Fruit fly (Drosophila melanogaster) whole organism, prepupa: ENCODE measurements around the gene FRG1.

Experiments
- Blimp-1 ChIP-seq: fragments of 200-800 bp; sonication (Bioruptor generic); optimal IDR thresholded peaks from 3 replicates; lab custom pipeline; 2017; ENCODE audit warnings: missing biosample characterization, missing genetic modification characterization, mild to moderate bottlenecking, moderate library complexity, missing genetic modification reagents
- CG10631 ChIP-seq: fragments of 200-800 bp; sonication (Bioruptor generic); optimal IDR thresholded peaks from 2 replicates; lab custom pipeline; 2016; ENCODE audit warnings: missing biosample characterization, missing genetic modification characterization
- CG10669 ChIP-seq: fragments of 200-800 bp; sonication (Bioruptor generic); optimal IDR thresholded peaks from 3 replicates; lab custom pipeline; 2018; ENCODE audit warnings: missing biosample characterization, mild to moderate bottlenecking, missing genetic modification characterization, moderate library complexity
- CG11294 ChIP-seq: fragments of 200-800 bp; sonication (Bioruptor generic); IDR thresholded peaks from 2 replicates; pipeline ENCODE4 v1.3.6; 2022; ENCODE audit warnings: missing biosample characterization, missing genetic modification characterization
- CG15336 ChIP-seq: fragments of 200-800 bp; sonication (Bioruptor generic); IDR thresholded peaks from 2 replicates; pipeline ENCODE4 v1.3.6; 2022; ENCODE audit warnings: missing biosample characterization, missing genetic modification characterization
- CG1621 ChIP-seq: fragments of 200-800 bp; sonication (Bioruptor generic); optimal IDR thresholded peaks from 3 replicates; lab custom pipeline; 2018; ENCODE audit warnings: missing biosample characterization, mild to moderate bottlenecking, missing genetic modification characterization
- CG16779 ChIP-seq: fragments of 200-800 bp; sonication (Bioruptor generic); optimal IDR thresholded peaks from 3 replicates; lab custom pipeline; 2017; ENCODE audit warnings: missing biosample characterization, mild to moderate bottlenecking, missing genetic modification characterization
- CG3032 ChIP-seq: fragments of 200-800 bp; optimal IDR thresholded peaks from 2 replicates; lab custom pipeline; 2019; ENCODE audit warnings: missing biosample characterization, mild to moderate bottlenecking, missing genetic modification characterization, moderate library complexity
- CG32006 ChIP-seq: fragments of 200-800 bp; sonication (Bioruptor generic); optimal IDR thresholded peaks from 3 replicates; lab custom pipeline; 2017; ENCODE audit warnings: missing biosample characterization, mild to moderate bottlenecking, missing genetic modification characterization
- CG3919 ChIP-seq: fragments of 200-800 bp; sonication (Bioruptor generic); optimal IDR thresholded peaks from 3 replicates; lab custom pipeline; 2016; ENCODE audit warnings: missing biosample characterization, missing genetic modification characterization
- CG4318 ChIP-seq: fragments of 200-800 bp; sonication (Bioruptor generic); optimal IDR thresholded peaks from 3 replicates; lab custom pipeline; 2017; ENCODE audit warnings: missing biosample characterization, mild to moderate bottlenecking, missing genetic modification characterization
- CG6163 ChIP-seq: fragments of 200-800 bp; sonication (Bioruptor generic); IDR thresholded peaks from 3 replicates; pipeline ENCODE4 v1.3.6; 2022; ENCODE audit warnings: missing biosample characterization, missing genetic modification characterization
- CG6276 ChIP-seq: fragments of 200-800 bp; sonication (Bioruptor generic); optimal IDR thresholded peaks from 2 replicates; lab custom pipeline; 2017; ENCODE audit warnings: missing biosample characterization, mild to moderate bottlenecking, missing genetic modification characterization
- CG6792 ChIP-seq: fragments of 200-800 bp; sonication (Bioruptor generic); optimal IDR thresholded peaks from 3 replicates; lab custom pipeline; 2016; ENCODE audit warnings: missing biosample characterization, missing genetic modification characterization
- CG6808 ChIP-seq: fragments of 200-800 bp; sonication (Bioruptor generic); optimal IDR thresholded peaks from 3 replicates; lab custom pipeline; 2017; ENCODE audit warnings: missing biosample characterization, missing genetic modification characterization, mild to moderate bottlenecking, moderate library complexity, missing genetic modification reagents
- CG7368 ChIP-seq: fragments of 200-800 bp; sonication (Bioruptor generic); optimal IDR thresholded peaks from 3 replicates; lab custom pipeline; 2016; ENCODE audit warnings: missing biosample characterization, missing genetic modification characterization
- CG8119 ChIP-seq: fragments of 200-800 bp; sonication (Bioruptor generic); IDR thresholded peaks from 3 replicates; pipeline ENCODE4 v1.3.6; 2022; ENCODE audit warnings: missing biosample characterization, missing genetic modification characterization
- CG8319 ChIP-seq: fragments of 200-800 bp; sonication (Bioruptor generic); optimal IDR thresholded peaks from 3 replicates; lab custom pipeline; 2016; ENCODE audit warnings: missing biosample characterization, missing genetic modification characterization
- CG9139 ChIP-seq: fragments of 200-800 bp; sonication (Bioruptor generic); optimal IDR thresholded peaks from 3 replicates; lab custom pipeline; 2017; ENCODE audit warnings: missing biosample characterization, mild to moderate bottlenecking, missing genetic modification characterization
- Eip75B ChIP-seq: fragments of 200-800 bp; sonication (Bioruptor generic); optimal IDR thresholded peaks from 3 replicates; lab custom pipeline; 2016; ENCODE audit warnings: missing biosample characterization, missing genetic modification characterization
- Eip78C ChIP-seq: fragments of 200-800 bp; sonication (Bioruptor generic); peaks from one replicate; lab custom pipeline; 2016; ENCODE audit warnings: missing biosample characterization, missing genetic modification characterization
- Ets21C ChIP-seq: fragments of 200-800 bp; sonication (Bioruptor generic); optimal IDR thresholded peaks from 3 replicates; lab custom pipeline; 2016; ENCODE audit warnings: missing biosample characterization, missing genetic modification characterization
- Gug ChIP-seq: fragments of 200-800 bp; sonication (Bioruptor generic); IDR thresholded peaks from 2 replicates; pipeline ENCODE4 v1.3.6; 2022; ENCODE audit warnings: missing biosample characterization, missing genetic modification characterization
- Hr38 ChIP-seq: sonication (Bioruptor generic); optimal IDR thresholded peaks from 2 replicates; lab custom pipeline; 2016; ENCODE audit warnings: missing biosample characterization, missing genetic modification characterization
- Hr4 ChIP-seq: fragments of 200-800 bp; sonication (Bioruptor generic); optimal IDR thresholded peaks from 3 replicates; lab custom pipeline; 2016; ENCODE audit warnings: missing biosample characterization, missing genetic modification characterization
- Lpt ChIP-seq: fragments of 200-800 bp; sonication (Bioruptor generic); optimal IDR thresholded peaks from 3 replicates; lab custom pipeline; 2016; ENCODE audit warnings: missing biosample characterization, missing genetic modification characterization
- Met ChIP-seq: fragments of 200-800 bp; sonication (Bioruptor generic); optimal IDR thresholded peaks from 3 replicates; lab custom pipeline; 2016; ENCODE audit warnings: missing biosample characterization, missing genetic modification characterization
- OdsH ChIP-seq: fragments of 200-800 bp; sonication (Bioruptor generic); optimal IDR thresholded peaks from 3 replicates; lab custom pipeline; 2016; ENCODE audit warnings: missing biosample characterization, missing genetic modification characterization
- Sox14 ChIP-seq: fragments of 200-800 bp; sonication (Bioruptor generic); optimal IDR thresholded peaks from 3 replicates; lab custom pipeline; 2016; ENCODE audit warnings: missing biosample characterization, missing genetic modification characterization
- Sox15 ChIP-seq: fragments of 200-800 bp; sonication (Bioruptor generic); optimal IDR thresholded peaks from 3 replicates; lab custom pipeline; 2016; ENCODE audit warnings: missing biosample characterization, missing genetic modification characterization
- achi ChIP-seq: fragments of 200-800 bp; sonication (Bioruptor generic); optimal IDR thresholded peaks from 3 replicates; lab custom pipeline; 2016; ENCODE audit warnings: missing biosample characterization, missing genetic modification characterization
- acj6 ChIP-seq: fragments of 200-800 bp; sonication (Bioruptor generic); optimal IDR thresholded peaks from 3 replicates; lab custom pipeline; 2016; ENCODE audit warnings: missing biosample characterization, missing genetic modification characterization
- dac ChIP-seq: fragments of 200-800 bp; sonication (Bioruptor generic); optimal IDR thresholded peaks from 2 replicates; lab custom pipeline; 2017; ENCODE audit warnings: missing biosample characterization, mild to moderate bottlenecking, missing genetic modification characterization
- dsx ChIP-seq: fragments of 200-800 bp; optimal IDR thresholded peaks from 3 replicates; lab custom pipeline; 2019; ENCODE audit warnings: missing biosample characterization, mild to moderate bottlenecking, missing genetic modification characterization, moderate library complexity; ENCODE audit not compliant: poor library complexity, severe bottlenecking
- eg ChIP-seq: fragments of 200-800 bp; sonication (Bioruptor generic); IDR thresholded peaks from 3 replicates; pipeline ENCODE4 v1.3.6; 2022; ENCODE audit warnings: missing biosample characterization, missing genetic modification characterization
- net ChIP-seq: fragments of 200-800 bp; sonication (Bioruptor generic); optimal IDR thresholded peaks from 3 replicates; lab custom pipeline; 2016; ENCODE audit warnings: missing biosample characterization, missing genetic modification characterization
- pdm3 ChIP-seq: fragments of 200-800 bp; sonication (Bioruptor generic); optimal IDR thresholded peaks from 3 replicates; lab custom pipeline; 2016; ENCODE audit warnings: missing biosample characterization, missing genetic modification characterization
- salr ChIP-seq, 2 experiments: fragments of 200-800 bp; sonication (Bioruptor generic); optimal IDR thresholded peaks; 3 replicates each; lab custom pipeline; 2016 to 2018; ENCODE audit warnings: missing biosample characterization in 2 of 2, missing genetic modification characterization in 2 of 2, mild to moderate bottlenecking in 1 of 2
- spab ChIP-seq: fragments of 200-800 bp; sonication (Bioruptor generic); optimal IDR thresholded peaks from 2 replicates; lab custom pipeline; 2017; ENCODE audit warnings: missing biosample characterization, mild to moderate bottlenecking, missing genetic modification characterization, missing genetic modification reagents
- ss ChIP-seq, 2 experiments: fragments of 200-800 bp; sonication (Bioruptor generic); optimal IDR thresholded peaks; 2 replicates in 1 of 2; 3 replicates in 1 of 2; lab custom pipeline; 2017 to 2018; ENCODE audit warnings: mild to moderate bottlenecking in 2 of 2, missing biosample characterization in 2 of 2, missing genetic modification characterization in 2 of 2, moderate library complexity in 1 of 2
- svp ChIP-seq: fragments of 200-800 bp; sonication (Bioruptor generic); peaks from one replicate; lab custom pipeline; 2016; ENCODE audit warnings: missing biosample characterization, missing genetic modification characterization

Gene FRG1

DNA sequence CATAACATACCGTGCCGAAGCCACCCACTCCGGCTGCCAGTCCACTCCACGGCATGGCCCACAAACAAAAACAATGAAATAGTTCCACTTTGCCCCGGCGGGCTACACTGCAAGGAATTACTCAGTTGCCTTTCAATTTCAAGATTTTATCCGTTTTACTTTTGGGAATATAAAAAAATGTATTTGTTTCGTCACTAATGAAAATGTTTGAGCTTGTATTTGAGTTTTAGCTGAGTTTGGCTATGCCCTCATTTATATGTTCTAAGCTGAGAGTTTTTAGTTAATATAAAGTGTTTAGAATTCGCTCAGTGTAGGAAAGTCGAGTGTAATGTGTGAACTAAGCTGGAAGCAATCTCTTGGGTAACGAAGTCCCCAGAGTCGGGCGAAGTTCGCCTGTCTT is 20.2 kb downstream of the FRG1 start:
- TF ChIP-seq Blimp-1 (GFP tag; lab: Kevin White, UChicago): no peak
- peak; percentile 31 for TF ChIP-seq CG10631 (GFP tag; lab: Kevin White, UChicago)
- TF ChIP-seq OdsH: peak; percentile 38
- peak; percentile 11 for TF ChIP-seq dac
- TF ChIP-seq achi (GFP tag; lab: Kevin White, UChicago): peak; percentile 25
- TF ChIP-seq CG16779 (tag; lab: Kevin White, UChicago): no peak
- TF ChIP-seq Eip78C: peak; percentile 72
- TF ChIP-seq CG6808 (GFP tag; lab: Kevin White, UChicago): peak; percentile 21
- TF ChIP-seq spab: peak; percentile 13
- peak; percentile 21 for TF ChIP-seq Sox14
- peak; percentile 42; the same call in 1 of the 2 replicates for TF ChIP-seq CG15336 (GFP tag; lab: Robert Waterston, UW)
- TF ChIP-seq pdm3 (GFP tag; lab: Kevin White, UChicago): peak; percentile 39
- no peak for TF ChIP-seq CG1621 (tag; lab: Kevin White, UChicago)
- TF ChIP-seq Hr4 (GFP tag; lab: Kevin White, UChicago): peak; percentile 64
- TF ChIP-seq Lpt (GFP tag; lab: Kevin White, UChicago): no peak
- TF ChIP-seq ss (GFP tag; optimal IDR thresholded peaks at IDR 0.05; lab: Kevin White, UChicago): no peak
- peak; percentile 20 for TF ChIP-seq CG10669
- TF ChIP-seq salr (GFP tag; optimal IDR thresholded peaks at IDR 0.05; lab: Kevin White, UChicago): no peak
- TF ChIP-seq eg: peak; percentile 43; the same call in 1 of the 3 replicates
- peak; percentile 13 for TF ChIP-seq CG4318 (GFP tag; lab: Kevin White, UChicago)
- TF ChIP-seq Eip75B: peak; percentile 16
- peak; percentile 40 for TF ChIP-seq net (GFP tag; lab: Kevin White, UChicago)
- peak; percentile 48 for TF ChIP-seq CG6276 (GFP tag; lab: Kevin White, UChicago)
- TF ChIP-seq CG32006 (GFP tag; lab: Kevin White, UChicago): peak; percentile 69
- no peak for TF ChIP-seq CG3032
- peak; percentile 14 for TF ChIP-seq acj6 (GFP tag; lab: Kevin White, UChicago)
- TF ChIP-seq, all 60 proteins: peak for 19

DNA sequence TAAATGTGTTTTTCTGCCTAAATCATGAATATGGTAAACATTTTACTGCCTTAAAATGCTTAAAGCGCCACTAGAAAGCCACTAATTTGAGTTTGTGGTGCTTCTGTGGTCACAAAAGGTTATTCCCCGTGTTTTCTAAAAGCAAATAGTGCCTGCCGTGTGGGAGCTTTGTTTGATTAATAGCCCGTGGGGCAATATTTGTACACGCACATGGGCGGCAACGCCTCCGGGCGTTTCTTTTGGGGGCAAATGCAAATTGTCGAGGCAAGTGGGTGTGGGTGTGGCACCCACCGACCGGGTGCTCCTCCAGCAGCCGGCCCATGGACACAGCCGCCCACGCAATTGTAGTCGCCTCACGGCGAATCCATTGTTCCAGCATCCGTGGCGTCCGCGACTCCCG is 20.9 kb downstream of the FRG1 start:
- TF ChIP-seq Gug (GFP tag; lab: Robert Waterston, UW) (no peak), CG10631 (GFP tag; lab: Kevin White, UChicago) (no peak), spab (no peak), Sox15 (GFP tag; lab: Kevin White, UChicago) (no peak), Ets21C (GFP tag; lab: Kevin White, UChicago) (no peak), dsx (GFP tag; lab: Kevin White, UChicago) (no peak), CG6792 (no peak), CG9139 (GFP tag; lab: Kevin White, UChicago) (no peak), svp (GFP tag; lab: Kevin White, UChicago) (no peak), acj6 (GFP tag; lab: Kevin White, UChicago) (no peak), Met (GFP tag; lab: Kevin White, UChicago) (no peak), net (GFP tag; lab: Kevin White, UChicago) (no peak), Eip75B (no peak)

- TF ChIP-seq Blimp-1 (GFP tag; lab: Kevin White, UChicago) (no peak), Gug (GFP tag; lab: Robert Waterston, UW) (no peak), CG3919 (GFP tag; lab: Kevin White, UChicago) (no peak), CG8319 (GFP tag; lab: Kevin White, UChicago) (no peak), OdsH (no peak), CG1621 (tag; lab: Kevin White, UChicago) (no peak), Hr38 (GFP tag; lab: Kevin White, UChicago) (no peak), achi (GFP tag; lab: Kevin White, UChicago) (no peak), CG11294 (GFP tag; lab: Robert Waterston, UW) (no peak), CG7368 (GFP tag; lab: Kevin White, UChicago) (no peak), CG6163 (GFP tag; lab: Robert Waterston, UW) (no peak), ss (GFP tag; optimal IDR thresholded peaks at IDR 0.05; lab: Kevin White, UChicago) (no peak), Lpt (GFP tag; lab: Kevin White, UChicago) (no peak), CG6808 (GFP tag; lab: Kevin White, UChicago) (no peak), pdm3 (GFP tag; lab: Kevin White, UChicago) (no peak), salr (GFP tag; optimal IDR thresholded peaks at IDR 0.05; lab: Kevin White, UChicago) (no peak), CG8119 (GFP tag; lab: Robert Waterston, UW) (no peak)
These were observed 21.5 kb downstream of the FRG1 start, which contains the start of gene CG17122 for dm6 chr3L:20275235-20275634. Gene CG17122, minus strand, starts transcription at chr3L:20275335.
